Fruit fly (Drosophila melanogaster) S2 (cell line): ENCODE results near the gene CG16772.

ENCODE experiments used
- CG8478 ChIP-seq: fragments of >200 bp; optimal IDR thresholded peaks from 2 replicates; lab custom pipeline; 2018
- CTCF ChIP-seq, 2 experiments: fragments of >200 bp; optimal IDR thresholded peaks; 2 replicates each; lab custom pipeline; 2018

- TF ChIP-seq CTCF (optimal IDR thresholded peaks at IDR 0.05; lab: Kevin White, UChicago): no peak
- TF ChIP-seq CG8478 (lab: Kevin White, UChicago): no peak
These were observed 39.6 kb downstream of the CG16772 start for dm6 chr2L:20002086-20002485.
